Worm (Caenorhabditis elegans): ENCODE measurements around the gene ncx-8.

DNA sequence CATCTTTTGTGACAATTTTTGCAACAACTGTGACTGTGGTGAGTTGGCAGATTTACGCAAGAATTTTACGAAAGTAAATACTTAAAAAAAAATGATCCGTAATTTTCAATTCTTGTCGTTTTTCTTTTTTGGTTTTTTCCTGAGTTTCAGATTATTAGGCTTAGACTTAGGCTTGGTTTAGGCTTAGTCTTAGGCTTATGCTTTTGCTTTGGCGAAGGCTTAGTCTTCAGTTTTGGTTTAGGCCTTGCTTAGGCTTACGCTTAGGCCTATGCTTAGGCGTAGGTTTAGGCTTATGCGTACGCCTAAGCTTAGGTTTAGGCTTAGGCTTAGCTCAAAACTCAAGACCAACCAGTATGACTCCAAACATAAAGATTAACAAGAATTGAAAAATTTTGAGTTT is 29.4 kb downstream of the ncx-8 start:
- TF ChIP-seq ztf-11 (tag; optimal IDR thresholded peaks at IDR 0.05) (no peak), unc-62 (GFP tag; optimal IDR thresholded peaks at IDR 0.05) (no peak), nhr-28 (tag; optimal IDR thresholded peaks at IDR 0.05) (no peak), mep-1 (tag; optimal IDR thresholded peaks at IDR 0.05) (no peak), M03D4.4 (tag; optimal IDR thresholded peaks at IDR 0.05) (no peak), sptf-1 (tag; optimal IDR thresholded peaks at IDR 0.05) (no peak), ceh-83 (GFP tag; optimal IDR thresholded peaks at IDR 0.05) (no peak), flh-1 (GFP tag; optimal IDR thresholded peaks at IDR 0.05) (no peak), nhr-76 (tag; optimal IDR thresholded peaks at IDR 0.05) (no peak), tbx-8 (GFP tag; optimal IDR thresholded peaks at IDR 0.05) (no peak), elt-3 (tag; optimal IDR thresholded peaks at IDR 0.05) (no peak)

Data from whole organism, mixed stage, embryonic.